Fruit fly (Drosophila melanogaster): ENCODE measurements around the gene Mis12.

DNA sequence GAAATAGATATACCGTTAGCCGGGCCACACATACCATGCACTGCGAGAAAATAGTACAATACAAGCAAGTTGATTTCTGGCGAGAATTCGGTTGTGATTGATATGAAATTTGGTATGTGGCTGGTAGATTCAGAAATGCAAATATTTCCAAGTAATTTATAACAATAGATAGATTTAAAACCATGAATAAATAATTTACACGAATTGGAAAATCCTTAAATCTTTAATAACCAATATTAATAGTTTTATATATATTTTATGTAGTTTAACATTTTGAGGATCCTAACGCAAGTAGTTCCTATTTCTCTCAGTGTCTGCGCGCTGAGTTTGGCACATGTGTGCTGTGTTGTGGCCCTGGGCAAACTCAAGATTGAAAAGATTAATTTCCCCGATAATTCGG is 13.0 kb upstream of the Mis12 start:
- TF ChIP-seq CG5204 (GFP tag; optimal IDR thresholded peaks at IDR 0.05) (no peak), cic (GFP tag; optimal IDR thresholded peaks at IDR 0.05) (no peak), CG7045 (GFP tag; optimal IDR thresholded peaks at IDR 0.05) (no peak), CG11617 (GFP tag; optimal IDR thresholded peaks at IDR 0.05) (no peak), kay (GFP tag; ENCODE audit: borderline replicate concordance) (no peak)
